Fruit fly (Drosophila melanogaster): ENCODE data around the gene CG46281.

- no peak for TF ChIP-seq Myc (optimal IDR thresholded peaks at IDR 0.05)
- no peak for TF ChIP-seq psq (optimal IDR thresholded peaks at IDR 0.05)
- TF ChIP-seq insv (optimal IDR thresholded peaks at IDR 0.05) = no peak
- no peak for TF ChIP-seq h (optimal IDR thresholded peaks at IDR 0.05)
- no peak for TF ChIP-seq Sin3A (optimal IDR thresholded peaks at IDR 0.05)
These were observed at the start of gene CG46281, which contains the start of gene CG46280 for dm6 chr3R:13030257-13031173.
